Worm (Caenorhabditis elegans) whole organism, early embryonic: Measurements from ENCODE around the gene npp-24.

Experiments
- F13C5.2 ChIP-seq: sonication (generic microtip); optimal IDR thresholded peaks from 2 replicates; lab custom pipeline; 2017; ENCODE audit warnings: mild to moderate bottlenecking, missing genetic modification characterization, inconsistent platforms, missing compliant biosample characterization
- ama-1 ChIP-seq: fragments of 150-350 bp; optimal IDR thresholded peaks from 2 replicates; lab custom pipeline; 2014
- flt-1 ChIP-seq: fragments of 200-800 bp; sonication (Bioruptor generic); IDR thresholded peaks from 2 replicates; pipeline ENCODE4 v1.3.6; 2022; ENCODE audit warnings: missing genetic modification characterization, missing compliant biosample characterization
- tbx-37 ChIP-seq: fragments of 200-800 bp; sonication (Bioruptor generic); conservative IDR thresholded peaks from 2 replicates; pipeline ENCODE4 v1.3.6; 2022; ENCODE audit warnings: missing genetic modification reagents, missing genetic modification characterization, missing compliant biosample characterization

DNA sequence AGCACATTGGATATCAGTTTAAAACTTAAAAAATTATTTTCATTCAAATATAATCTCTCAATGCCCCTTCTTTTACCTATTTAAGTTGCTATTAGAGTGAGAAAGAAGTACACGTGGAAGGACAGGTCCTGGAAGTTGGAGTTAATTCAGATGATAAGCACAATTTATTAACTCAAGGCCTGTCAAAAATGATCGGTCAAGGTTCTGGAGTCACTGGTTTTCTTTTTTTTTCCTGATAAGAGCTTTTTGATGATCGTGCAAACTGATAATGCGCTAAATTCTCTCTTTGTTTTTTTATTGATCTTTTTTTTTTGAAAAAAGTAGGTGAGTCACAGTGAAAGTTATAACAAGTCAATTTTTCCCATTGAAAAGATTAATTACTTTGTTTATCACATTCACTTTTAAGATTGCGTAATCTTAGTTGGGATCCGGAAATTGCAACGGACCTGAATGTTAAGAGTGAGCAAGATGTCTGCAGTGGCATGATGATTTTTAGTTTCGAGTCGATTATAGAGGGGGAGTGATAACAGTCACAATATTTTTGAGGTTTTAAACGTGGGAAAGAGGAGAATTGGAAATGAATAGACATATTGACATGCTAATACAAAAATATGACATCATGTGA is 6.9 kb downstream of the npp-24 start:
- TF ChIP-seq ama-1 (lab: Kevin White, UChicago) = no peak
- TF ChIP-seq tbx-37 = no peak
- no peak for TF ChIP-seq flt-1 (GFP tag; lab: Robert Waterston, UW)
- no peak for TF ChIP-seq F13C5.2
